Worm (Caenorhabditis elegans): Measurements from ENCODE around the gene mltn-12.

The mltn-12 gene

DNA sequence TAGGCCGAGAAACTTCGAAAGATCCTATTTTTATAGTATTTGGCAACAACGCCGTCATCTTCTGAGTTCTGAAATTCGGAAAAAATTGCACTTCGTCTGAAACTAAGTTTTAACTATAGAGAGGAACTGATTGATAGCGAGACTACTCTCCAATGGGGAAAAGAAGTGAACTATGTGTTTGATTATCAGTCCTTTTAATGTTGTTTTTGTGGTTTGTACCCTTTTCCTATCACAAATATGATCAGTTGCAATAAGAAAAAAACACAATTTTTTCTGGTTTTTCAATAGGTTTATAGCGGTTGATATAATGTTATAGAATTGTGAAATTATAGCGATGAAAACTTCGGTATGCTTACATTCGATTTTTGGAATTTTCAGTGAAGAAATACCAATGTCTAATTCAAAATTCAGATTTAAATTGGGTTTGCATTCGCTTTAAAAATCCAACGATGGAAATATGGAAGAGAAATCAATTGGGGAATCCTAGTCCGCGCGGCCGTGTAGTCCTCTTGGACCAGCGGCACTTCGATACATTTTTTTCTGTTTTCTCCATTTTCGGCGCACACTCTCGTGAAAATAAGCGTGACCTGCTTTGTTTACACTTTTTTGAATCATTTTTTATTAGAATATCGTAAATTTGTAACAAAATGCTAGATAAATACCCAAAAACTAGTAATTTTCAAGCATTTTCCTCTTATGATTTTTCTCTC is 19.5 kb upstream of the mltn-12 start, which contains the start of gene C53B4.3 (continued):
- TF ChIP-seq ahr-1 (tag; optimal IDR thresholded peaks at IDR 0.05): peak; percentile 9
- TF ChIP-seq ref-2 (tag; optimal IDR thresholded peaks at IDR 0.05): peak; percentile 81
- TF ChIP-seq hlh-6 (tag; optimal IDR thresholded peaks at IDR 0.05): no peak
- TF ChIP-seq madf-2 (tag; optimal IDR thresholded peaks at IDR 0.05): no peak
- no peak for TF ChIP-seq pax-1 (tag; optimal IDR thresholded peaks at IDR 0.05)
- peak; percentile 83 for TF ChIP-seq rnt-1 (tag; optimal IDR thresholded peaks at IDR 0.05)
- peak; percentile 41 for TF ChIP-seq ceh-34 (tag; optimal IDR thresholded peaks at IDR 0.05)
- no peak for TF ChIP-seq ceh-30 (tag; optimal IDR thresholded peaks at IDR 0.05)
- no peak for TF ChIP-seq sox-4 (tag; optimal IDR thresholded peaks at IDR 0.05)
- no peak for TF ChIP-seq ceh-48 (tag; optimal IDR thresholded peaks at IDR 0.05)
- TF ChIP-seq unc-42 (tag; optimal IDR thresholded peaks at IDR 0.05): peak; percentile 14
- no peak for TF ChIP-seq hlh-30 (tag; optimal IDR thresholded peaks at IDR 0.05; ENCODE audit: insufficient read depth)

DNA sequence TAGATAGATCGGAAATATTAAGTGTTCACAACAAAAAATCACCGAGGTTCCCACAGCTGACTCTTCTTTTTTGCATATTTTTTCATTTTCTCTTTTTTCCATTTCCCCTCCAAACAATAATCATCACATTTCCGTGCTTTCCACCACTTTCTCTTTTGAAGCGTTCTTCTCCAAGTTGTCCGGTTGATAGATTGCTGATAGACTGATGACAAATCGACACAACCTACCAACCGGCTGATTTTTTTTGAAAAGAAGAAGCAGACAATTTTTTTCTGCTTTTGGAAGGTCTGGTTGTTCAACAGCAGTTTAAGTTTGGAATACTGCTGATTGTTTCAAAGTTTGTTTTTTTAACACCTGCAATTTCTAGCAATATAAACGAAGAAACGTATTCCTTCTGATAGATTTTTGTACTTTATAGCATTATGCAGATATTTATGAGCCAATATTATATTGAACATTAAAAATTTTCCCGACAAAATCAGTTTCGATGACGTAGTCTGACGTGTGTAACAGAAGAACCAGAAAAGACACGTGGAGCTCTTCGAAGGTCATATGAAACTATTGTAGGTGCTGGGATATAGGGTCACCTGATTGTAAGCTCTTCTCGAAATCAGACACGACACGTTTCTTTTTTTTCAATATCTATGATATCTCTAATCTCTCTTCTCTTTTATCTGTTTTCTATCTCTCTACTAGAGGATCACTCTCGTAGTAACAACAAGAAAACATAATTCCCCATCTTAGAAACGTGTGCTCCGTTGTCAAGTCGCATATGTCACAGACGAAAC is 18.1 kb upstream of the mltn-12 start:
- TF ChIP-seq hlh-30 (tag; optimal IDR thresholded peaks at IDR 0.05; ENCODE audit: insufficient read depth): peak; percentile 25
- no peak for TF ChIP-seq hlh-15 (tag; optimal IDR thresholded peaks at IDR 0.05)
- TF ChIP-seq tbx-7 (tag; optimal IDR thresholded peaks at IDR 0.05): no peak

DNA sequence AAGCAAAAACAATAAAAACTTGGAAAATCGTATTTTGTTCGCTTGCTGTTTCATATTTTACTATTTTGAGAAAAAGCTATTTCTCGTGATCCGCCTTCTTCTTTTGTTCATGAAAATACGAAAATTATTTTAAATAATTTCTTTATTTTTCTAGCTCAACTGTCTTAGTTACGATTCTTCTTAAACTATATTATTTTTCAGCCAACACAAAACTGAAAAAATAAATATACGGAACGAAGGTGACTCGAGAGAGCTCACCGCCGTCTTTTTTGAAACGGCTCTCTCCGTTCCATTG is 17.6 kb upstream of the mltn-12 start, which contains the start of gene pdzd-8:
pdzd-8 (plus strand) TSS at position 196 of the 295 bp plus-strand sequence.
- TF ChIP-seq ceh-22 (tag; optimal IDR thresholded peaks at IDR 0.05) (no peak), unc-42 (tag; optimal IDR thresholded peaks at IDR 0.05) (no peak), ceh-31 (tag; optimal IDR thresholded peaks at IDR 0.05) (no peak), eyg-1 (tag; optimal IDR thresholded peaks at IDR 0.05) (no peak), ttx-3 (tag; optimal IDR thresholded peaks at IDR 0.05) (no peak), sox-4 (tag; optimal IDR thresholded peaks at IDR 0.05) (no peak)

DNA sequence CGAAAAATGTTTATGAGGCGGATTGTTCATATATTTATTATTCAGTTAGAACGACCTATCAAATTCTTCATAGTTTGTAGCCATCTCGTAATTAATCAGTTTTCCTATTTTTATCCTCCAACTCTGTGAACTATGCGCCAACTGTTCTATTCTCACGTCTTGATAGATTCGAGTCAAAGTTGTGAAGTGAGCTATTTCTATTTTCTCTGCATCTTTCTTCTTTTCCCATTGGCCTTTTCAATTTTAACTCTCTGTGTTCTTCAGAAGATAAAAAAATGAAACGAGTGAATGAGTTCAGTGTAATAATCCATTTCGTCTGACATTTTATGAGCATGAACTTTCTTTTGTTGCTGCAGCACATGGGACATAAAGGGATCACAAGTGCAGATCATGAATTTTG is 14.8 kb upstream of the mltn-12 start:
- TF ChIP-seq C38D4.7 (GFP tag; optimal IDR thresholded peaks at IDR 0.05): no peak
- peak; percentile 20 for TF ChIP-seq ceh-18 (tag; optimal IDR thresholded peaks at IDR 0.05)

DNA sequence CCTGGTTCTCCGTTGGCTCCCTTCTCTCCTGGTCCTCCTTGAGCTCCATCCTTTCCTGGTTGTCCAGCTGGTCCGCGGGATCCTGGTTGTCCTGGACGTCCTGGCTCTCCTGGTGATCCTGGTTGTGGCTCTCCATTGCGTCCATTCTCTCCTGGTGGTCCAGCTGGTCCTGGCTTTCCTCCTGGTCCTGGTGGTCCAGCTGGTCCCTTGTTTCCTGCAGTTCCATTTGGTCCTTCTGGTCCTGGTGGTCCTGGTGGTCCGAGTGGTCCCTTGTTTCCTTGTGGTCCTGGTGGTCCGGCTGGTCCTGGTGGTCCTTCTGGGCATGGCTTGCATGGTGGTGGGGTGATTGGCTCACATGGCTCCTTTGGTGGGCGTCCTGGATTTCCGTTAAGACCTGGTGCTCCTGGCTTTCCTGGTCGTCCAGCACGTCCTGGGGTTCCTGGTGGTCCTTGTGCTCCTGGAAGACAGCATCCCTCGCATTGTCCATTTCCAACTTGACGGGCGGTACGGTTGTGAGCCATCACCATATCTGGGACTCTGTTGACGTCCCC is 13.7 kb upstream of the mltn-12 start:
- no peak for TF ChIP-seq npax-4 (tag; optimal IDR thresholded peaks at IDR 0.05)
- TF ChIP-seq hlh-6 (tag; optimal IDR thresholded peaks at IDR 0.05): peak; percentile 5

DNA sequence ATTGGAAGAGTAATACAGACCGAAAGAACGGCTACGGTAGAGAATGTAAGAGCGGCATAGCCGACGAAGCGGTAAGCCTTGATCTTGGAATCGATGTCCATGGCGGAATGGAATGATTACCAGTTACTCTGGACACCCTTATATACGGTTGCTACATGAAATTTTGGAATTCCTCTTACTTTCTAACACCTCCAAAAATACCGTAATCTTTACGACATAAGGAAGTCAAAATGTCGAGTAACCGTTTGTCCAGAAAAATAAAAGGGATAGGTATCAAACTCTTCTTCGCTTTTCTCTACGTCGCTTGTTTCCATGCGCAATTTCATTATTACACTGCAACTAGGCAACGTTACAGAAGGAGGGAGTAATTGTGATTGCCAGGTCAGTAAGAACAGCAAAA is 13.2 kb upstream of the mltn-12 start, which contains the start of gene col-119:
col-119 (minus strand) TSS at position 101 of the 400 bp plus-strand sequence.
- TF ChIP-seq C08G9.2 (tag; optimal IDR thresholded peaks at IDR 0.05): no peak
- TF ChIP-seq C38D4.7 (GFP tag; optimal IDR thresholded peaks at IDR 0.05): no peak
- no peak for TF ChIP-seq ceh-18 (tag; optimal IDR thresholded peaks at IDR 0.05)
- no peak for TF ChIP-seq ets-4 (tag; optimal IDR thresholded peaks at IDR 0.05)
- no peak for TF ChIP-seq ref-2 (tag; optimal IDR thresholded peaks at IDR 0.05)
- TF ChIP-seq ceh-9 (tag; optimal IDR thresholded peaks at IDR 0.05): no peak
- no peak for TF ChIP-seq ceh-6 (GFP tag; optimal IDR thresholded peaks at IDR 0.05)
- no peak for TF ChIP-seq pag-3 (tag; optimal IDR thresholded peaks at IDR 0.05; ENCODE audit: borderline replicate concordance)
- TF ChIP-seq Y22D7AL.16 (tag; optimal IDR thresholded peaks at IDR 0.05): no peak
- TF ChIP-seq lim-6 (tag; optimal IDR thresholded peaks at IDR 0.05): no peak
- TF ChIP-seq K02D7.2 (tag; optimal IDR thresholded peaks at IDR 0.05): no peak
- TF ChIP-seq ceh-2 (tag; optimal IDR thresholded peaks at IDR 0.05): no peak
